Worm (Caenorhabditis elegans) whole organism, early embryonic: ENCODE data around the gene srw-142.

Experiments
- B0310.2 ChIP-seq: sonication (generic microtip); optimal IDR thresholded peaks from 2 replicates; lab custom pipeline; 2016; ENCODE audit warnings: mild to moderate bottlenecking, missing genetic modification characterization, missing compliant biosample characterization
- aly-1 ChIP-seq: sonication (generic microtip); optimal IDR thresholded peaks from 2 replicates; lab custom pipeline; 2016; ENCODE audit warnings: missing genetic modification characterization, missing compliant biosample characterization
- ama-1 ChIP-seq: fragments of 150-350 bp; optimal IDR thresholded peaks from 2 replicates; lab custom pipeline; 2014
- ceh-13 ChIP-seq: fragments of 200-800 bp; sonication (Bioruptor generic); optimal IDR thresholded peaks from 2 replicates; lab custom pipeline; 2018; ENCODE audit warnings: mild to moderate bottlenecking, missing genetic modification characterization, missing compliant biosample characterization
- flt-1 ChIP-seq: fragments of 200-800 bp; sonication (Bioruptor generic); IDR thresholded peaks from 2 replicates; pipeline ENCODE4 v1.3.6; 2022; ENCODE audit warnings: missing genetic modification characterization, missing compliant biosample characterization
- hmbx-1 ChIP-seq: sonication (generic microtip); optimal IDR thresholded peaks from 2 replicates; lab custom pipeline; 2016; ENCODE audit warnings: mild to moderate bottlenecking, missing genetic modification characterization, missing compliant biosample characterization
- pes-1 ChIP-seq: fragments of 200-800 bp; sonication (Bioruptor generic); IDR thresholded peaks from 2 replicates; pipeline ENCODE4 v1.3.6; 2022; ENCODE audit warnings: missing genetic modification reagents, missing genetic modification characterization, missing compliant biosample characterization
- scrt-1 ChIP-seq: fragments of 200-800 bp; sonication (Bioruptor generic); IDR thresholded peaks from 2 replicates; pipeline ENCODE4 v1.3.6; 2022; ENCODE audit warnings: missing genetic modification characterization, missing compliant biosample characterization
- tbx-11 ChIP-seq: fragments of 200-800 bp; sonication (Bioruptor generic); IDR thresholded peaks from 2 replicates; pipeline ENCODE4 v1.3.6; 2022; ENCODE audit warnings: missing genetic modification characterization, missing compliant biosample characterization
- tbx-37 ChIP-seq: fragments of 200-800 bp; sonication (Bioruptor generic); conservative IDR thresholded peaks from 2 replicates; pipeline ENCODE4 v1.3.6; 2022; ENCODE audit warnings: missing genetic modification reagents, missing genetic modification characterization, missing compliant biosample characterization

ce11 chrV:2929753-2930152 lies 28.3 kb downstream of the srw-142 start, which contains the start of gene C31B8.16:
- TF ChIP-seq hmbx-1 (tag; lab: Kevin White, UChicago) (no peak), aly-1 (no peak), pes-1 (GFP tag; lab: Robert Waterston, UW) (no peak), ama-1 (lab: Kevin White, UChicago) (no peak), tbx-11 (GFP tag; lab: Robert Waterston, UW) (no peak), scrt-1 (GFP tag; lab: Robert Waterston, UW) (no peak), B0310.2 (tag; lab: Kevin White, UChicago) (no peak), ceh-13 (GFP tag; lab: Kevin White, UChicago) (no peak), tbx-37 (GFP tag; lab: Robert Waterston, UW) (no peak), flt-1 (GFP tag; lab: Robert Waterston, UW) (no peak)
